Worm (Caenorhabditis elegans) whole organism, early embryonic: ENCODE data around the gene fzr-1.

Experiments
- aly-1 ChIP-seq: sonication (generic microtip); optimal IDR thresholded peaks from 2 replicates; lab custom pipeline; 2016; ENCODE audit warnings: missing genetic modification characterization, missing compliant biosample characterization
- ama-1 ChIP-seq: fragments of 150-350 bp; optimal IDR thresholded peaks from 2 replicates; lab custom pipeline; 2014
- ceh-13 ChIP-seq: fragments of 200-800 bp; sonication (Bioruptor generic); optimal IDR thresholded peaks from 2 replicates; lab custom pipeline; 2018; ENCODE audit warnings: mild to moderate bottlenecking, missing genetic modification characterization, missing compliant biosample characterization
- ets-7 ChIP-seq: sonication (generic microtip); optimal IDR thresholded peaks from 2 replicates; lab custom pipeline; 2016; ENCODE audit warnings: missing genotype, missing genetic modification characterization, missing compliant biosample characterization
- hmg-4 ChIP-seq: fragments of 200-800 bp; sonication (Bioruptor generic); optimal IDR thresholded peaks from 2 replicates; lab custom pipeline; 2018; ENCODE audit warnings: mild to moderate bottlenecking, missing genetic modification characterization, missing compliant biosample characterization
- pes-1 ChIP-seq: fragments of 200-800 bp; sonication (Bioruptor generic); IDR thresholded peaks from 2 replicates; pipeline ENCODE4 v1.3.6; 2022; ENCODE audit warnings: missing genetic modification reagents, missing genetic modification characterization, missing compliant biosample characterization
- scrt-1 ChIP-seq: fragments of 200-800 bp; sonication (Bioruptor generic); IDR thresholded peaks from 2 replicates; pipeline ENCODE4 v1.3.6; 2022; ENCODE audit warnings: missing genetic modification characterization, missing compliant biosample characterization
- sea-1 ChIP-seq: fragments of 200-800 bp; sonication (Bioruptor generic); conservative IDR thresholded peaks from 2 replicates; pipeline ENCODE4 v1.3.6; 2022; ENCODE audit warnings: missing genetic modification characterization, missing compliant biosample characterization
- tbx-11 ChIP-seq: fragments of 200-800 bp; sonication (Bioruptor generic); IDR thresholded peaks from 2 replicates; pipeline ENCODE4 v1.3.6; 2022; ENCODE audit warnings: missing genetic modification characterization, missing compliant biosample characterization
- tbx-37 ChIP-seq: fragments of 200-800 bp; sonication (Bioruptor generic); conservative IDR thresholded peaks from 2 replicates; pipeline ENCODE4 v1.3.6; 2022; ENCODE audit warnings: missing genetic modification reagents, missing genetic modification characterization, missing compliant biosample characterization
- tra-4 ChIP-seq: sonication (generic microtip); optimal IDR thresholded peaks from 2 replicates; lab custom pipeline; 2017; ENCODE audit warnings: missing genetic modification characterization, missing compliant biosample characterization

- no peak for TF ChIP-seq sea-1 (GFP tag; lab: Robert Waterston, UW)
- TF ChIP-seq ama-1 (lab: Kevin White, UChicago) = no peak
- no peak for TF ChIP-seq tbx-11 (GFP tag; lab: Robert Waterston, UW)
- TF ChIP-seq tbx-37 (GFP tag; lab: Robert Waterston, UW) = no peak
- TF ChIP-seq hmg-4 (GFP tag; lab: Kevin White, UChicago) = no peak
- TF ChIP-seq scrt-1 (GFP tag; lab: Robert Waterston, UW) = no peak
- no peak for TF ChIP-seq ceh-13 (GFP tag; lab: Kevin White, UChicago)
- no peak for TF ChIP-seq aly-1 (tag; lab: Kevin White, UChicago)
- TF ChIP-seq ets-7 (tag; lab: Kevin White, UChicago) = no peak
- no peak for TF ChIP-seq pes-1 (GFP tag; lab: Robert Waterston, UW)
- no peak for TF ChIP-seq tra-4
These were observed 9.4 kb upstream of the fzr-1 start, which contains the start of gene ZK1307.2 for ce11 chrII:9653679-9654078.
